Worm (Caenorhabditis elegans): ENCODE measurements around the gene B0228.7.
A peak's percentile ranks its signal among the peaks of the same experiment; 100 is the strongest.

Gene B0228.7

DNA sequence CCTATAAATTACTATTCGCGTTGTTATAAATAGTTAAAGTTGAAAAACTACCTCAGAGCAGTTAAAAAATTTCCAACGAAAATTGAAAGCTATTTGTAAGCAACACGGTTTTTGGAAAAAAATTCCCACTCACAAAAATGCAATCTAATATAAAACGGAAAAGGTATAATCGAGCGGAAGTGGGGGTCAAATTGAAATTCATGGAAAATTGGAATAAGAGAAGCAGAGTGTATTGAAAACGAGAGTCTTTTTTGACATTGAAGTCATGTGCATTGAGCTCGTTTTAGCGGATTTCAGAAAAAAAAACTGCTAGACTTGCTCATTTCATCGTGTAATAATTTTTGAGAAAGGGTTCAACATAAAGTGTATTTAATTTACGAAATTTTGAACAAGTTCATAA lies 11.4 kb upstream of the B0228.7 start:
- no peak for TF ChIP-seq madf-2 (tag; optimal IDR thresholded peaks at IDR 0.05)
- no peak for TF ChIP-seq ceh-18 (tag; optimal IDR thresholded peaks at IDR 0.05)
- no peak for TF ChIP-seq pros-1 (tag; optimal IDR thresholded peaks at IDR 0.05)
- TF ChIP-seq nfya-1 (tag; optimal IDR thresholded peaks at IDR 0.05), result no peak
- TF ChIP-seq Y22D7AL.16 (tag; optimal IDR thresholded peaks at IDR 0.05), result no peak
- no peak for TF ChIP-seq ceh-31 (tag; optimal IDR thresholded peaks at IDR 0.05)
- TF ChIP-seq ceh-24 (tag; optimal IDR thresholded peaks at IDR 0.05), result no peak
- no peak for TF ChIP-seq lim-6 (tag; optimal IDR thresholded peaks at IDR 0.05)
- no peak for TF ChIP-seq zip-5 (tag; optimal IDR thresholded peaks at IDR 0.05)
- no peak for TF ChIP-seq lin-11 (tag; optimal IDR thresholded peaks at IDR 0.05)
- no peak for TF ChIP-seq tbx-2 (tag; optimal IDR thresholded peaks at IDR 0.05)
- TF ChIP-seq ceh-6 (GFP tag; optimal IDR thresholded peaks at IDR 0.05), result no peak

DNA sequence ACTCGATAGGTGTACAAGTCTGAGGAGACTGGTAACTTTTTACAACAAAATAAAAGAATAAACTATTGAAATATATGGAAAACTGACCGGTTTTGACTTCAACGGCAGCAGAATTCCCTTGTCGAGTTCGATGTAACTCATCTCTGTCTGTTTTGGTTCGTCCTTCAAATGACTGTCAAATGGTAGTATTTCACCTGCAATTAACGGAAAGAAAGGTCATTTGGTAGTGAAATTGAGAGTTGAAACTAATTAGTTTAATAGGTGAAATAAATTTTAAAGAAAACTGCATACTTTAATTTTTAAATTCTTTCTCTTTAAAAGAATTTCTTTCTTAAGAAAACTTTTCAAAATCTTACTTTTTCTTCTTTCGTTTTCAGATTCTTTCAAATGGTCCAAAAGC lies 10.4 kb upstream of the B0228.7 start:
- TF ChIP-seq ceh-24 (tag; optimal IDR thresholded peaks at IDR 0.05), result no peak

DNA sequence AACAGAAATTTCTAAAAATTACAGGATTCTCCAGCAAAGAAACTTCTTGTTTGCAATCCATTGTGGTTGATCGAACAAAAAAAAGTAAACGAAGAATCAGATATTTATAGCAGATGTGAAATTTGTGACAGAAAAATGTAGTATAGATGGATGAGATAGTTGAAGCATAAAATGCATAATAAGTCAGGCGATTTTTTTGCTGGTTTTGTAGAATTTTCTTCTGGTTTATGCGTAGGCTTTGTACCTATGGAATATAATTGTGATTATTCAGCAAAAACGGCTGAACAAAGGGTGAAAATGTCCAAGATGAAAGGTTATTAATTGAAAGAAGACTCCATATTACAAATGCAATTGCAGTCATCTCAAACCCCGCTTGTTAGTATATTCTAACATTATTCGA lies 6.6 kb upstream of the B0228.7 start, which contains the start of gene srh-39:
Gene srh-39 (minus strand): TSS at position 101 of the 400 bp plus-strand sequence.
- TF ChIP-seq ceh-34 (tag; optimal IDR thresholded peaks at IDR 0.05) (no peak), nhr-232 (tag; optimal IDR thresholded peaks at IDR 0.05) (no peak), ceh-18 (tag; optimal IDR thresholded peaks at IDR 0.05) (no peak), hlh-30 (tag; optimal IDR thresholded peaks at IDR 0.05; ENCODE audit: insufficient read depth) (no peak), lin-11 (tag; optimal IDR thresholded peaks at IDR 0.05) (no peak), eyg-1 (tag; optimal IDR thresholded peaks at IDR 0.05) (no peak), tbx-2 (tag; optimal IDR thresholded peaks at IDR 0.05) (no peak)

DNA sequence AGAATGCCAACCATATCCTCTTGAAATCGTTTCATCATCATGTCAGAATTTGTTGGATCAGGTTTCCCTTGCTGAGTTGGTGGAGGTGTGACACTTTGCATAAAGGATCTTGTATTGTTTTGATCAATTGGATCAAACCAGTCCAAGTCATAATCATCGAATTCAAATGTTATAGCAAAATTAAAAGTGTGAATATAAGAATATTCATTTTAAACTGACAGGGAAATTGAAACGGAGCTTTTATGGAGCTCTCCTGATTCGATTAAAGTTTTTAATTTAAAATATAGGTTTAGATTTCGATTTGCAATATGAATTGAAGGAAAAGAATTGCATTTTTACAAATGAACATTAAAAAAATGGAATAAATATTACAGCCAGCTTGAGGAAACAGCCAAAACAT lies 4.7 kb upstream of the B0228.7 start, which contains the start of gene B0228.9:
Gene B0228.9 (minus strand): TSS at position 101 of the 400 bp plus-strand sequence.
- TF ChIP-seq C08G9.2 (tag; optimal IDR thresholded peaks at IDR 0.05) (no peak), gmeb-2 (tag; optimal IDR thresholded peaks at IDR 0.05) (no peak), eyg-1 (tag; optimal IDR thresholded peaks at IDR 0.05) (no peak), F13H6.1 (tag; optimal IDR thresholded peaks at IDR 0.05) (no peak), hlh-8 (tag; optimal IDR thresholded peaks at IDR 0.05) (no peak), hlh-6 (tag; optimal IDR thresholded peaks at IDR 0.05) (no peak), madf-2 (tag; optimal IDR thresholded peaks at IDR 0.05) (no peak), tbx-2 (tag; optimal IDR thresholded peaks at IDR 0.05) (no peak), elt-2 (tag; optimal IDR thresholded peaks at IDR 0.05) (no peak), unc-3 (GFP tag; conservative IDR thresholded peaks at IDR 0.05) (no peak), unc-3 (tag; optimal IDR thresholded peaks at IDR 0.05) (no peak), sdc-2 (tag; optimal IDR thresholded peaks at IDR 0.05) (no peak), fkh-10 (GFP tag; optimal IDR thresholded peaks at IDR 0.05) (no peak)

DNA sequence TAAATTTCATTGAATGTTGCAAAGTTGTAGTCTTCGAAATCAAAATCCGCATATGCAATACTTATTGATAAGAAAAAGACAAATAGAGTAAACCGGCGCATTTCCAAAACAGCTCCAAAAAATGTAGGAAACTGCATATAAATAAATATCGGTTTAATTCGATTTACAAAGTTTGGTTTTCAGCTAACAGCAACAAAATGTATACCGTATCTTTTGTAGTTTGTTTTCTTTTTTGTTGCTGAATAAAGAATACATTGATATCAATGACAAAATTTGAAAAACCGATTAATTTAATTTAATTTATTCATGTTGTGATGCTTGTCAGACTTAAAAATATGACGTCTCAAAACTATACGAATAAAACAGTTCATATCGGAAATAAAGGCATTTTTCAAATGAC lies 2.6 kb upstream of the B0228.7 start, which contains the start of gene B0228.8:
Gene B0228.8 (minus strand): TSS at position 101 of the 400 bp plus-strand sequence.
- TF ChIP-seq pros-1 (tag; optimal IDR thresholded peaks at IDR 0.05), result no peak
- no peak for TF ChIP-seq unc-86 (tag; optimal IDR thresholded peaks at IDR 0.05)
- TF ChIP-seq sdc-2 (tag; optimal IDR thresholded peaks at IDR 0.05), result no peak

DNA sequence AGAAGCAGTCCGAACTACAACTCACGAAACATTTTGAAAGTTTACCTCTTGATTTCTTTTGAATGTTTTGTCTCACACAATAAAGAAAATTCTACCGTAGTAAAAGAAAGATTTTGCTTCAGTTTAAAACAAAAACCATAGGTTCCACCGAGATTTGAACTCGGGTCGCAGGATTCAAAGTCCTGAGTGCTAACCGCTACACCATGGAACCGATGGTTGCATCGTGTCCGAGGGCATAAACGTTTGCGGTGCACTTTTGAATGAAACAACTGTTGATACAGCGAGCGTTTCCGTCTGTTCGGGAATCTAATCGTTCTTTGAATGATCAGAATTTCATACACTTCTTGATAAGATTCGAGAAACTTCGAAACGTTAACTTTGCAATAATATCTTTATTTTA lies 2.0 kb downstream of the B0228.7 start:
- peak; percentile 17 for TF ChIP-seq nfya-1 (tag; optimal IDR thresholded peaks at IDR 0.05)
- TF ChIP-seq elt-2 (tag; optimal IDR thresholded peaks at IDR 0.05), result peak; percentile 53
- no peak for TF ChIP-seq sox-2 (GFP tag; IDR thresholded peaks at IDR 0.05)
- TF ChIP-seq ceh-6 (GFP tag; optimal IDR thresholded peaks at IDR 0.05), result peak; percentile 2
- peak; percentile 8 for TF ChIP-seq ref-2 (tag; optimal IDR thresholded peaks at IDR 0.05)
- TF ChIP-seq dve-1 (tag; optimal IDR thresholded peaks at IDR 0.05), result peak; percentile 46
- TF ChIP-seq che-1 (tag; optimal IDR thresholded peaks at IDR 0.05), result peak; percentile 45
- peak; percentile 22 for TF ChIP-seq C38D4.7 (GFP tag; optimal IDR thresholded peaks at IDR 0.05)
- no peak for TF ChIP-seq ceh-24 (tag; optimal IDR thresholded peaks at IDR 0.05)

All from whole organism, late embryonic.